Fruit fly (Drosophila melanogaster): Measurements from ENCODE around the gene ctrip.

The ctrip gene

DNA sequence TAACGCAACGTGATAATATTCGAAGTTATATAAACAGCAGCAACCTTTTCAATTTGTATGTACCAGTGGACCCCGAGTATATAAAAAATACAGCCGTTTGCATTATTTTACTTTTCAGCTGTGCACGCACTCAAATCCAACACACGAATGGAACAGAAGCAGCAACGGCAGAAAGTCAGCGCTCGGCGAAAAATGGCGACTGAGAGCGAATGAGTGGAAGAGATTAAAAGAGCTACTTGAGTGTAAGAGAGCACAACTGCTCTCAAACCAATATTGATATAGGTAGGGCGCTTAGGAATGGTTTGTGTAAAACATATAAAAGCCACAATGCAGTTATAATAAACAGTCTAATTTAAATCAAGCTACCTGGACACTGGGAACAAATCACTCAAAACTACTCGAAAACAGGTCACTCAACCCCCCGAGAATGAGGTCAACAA is 5.6 kb downstream of the ctrip start (continued):
- TF ChIP-seq hkb (optimal IDR thresholded peaks at IDR 0.05): no peak
- peak; percentile 80 for TF ChIP-seq hkb (GFP tag; IDR thresholded peaks at IDR 0.05)
- TF ChIP-seq bcd (GFP tag; optimal IDR thresholded peaks at IDR 0.05): peak; percentile 54
- peak; percentile 30 for TF ChIP-seq gcm2 (GFP tag; optimal IDR thresholded peaks at IDR 0.05)
- peak; percentile 49 for TF ChIP-seq grn (GFP tag; optimal IDR thresholded peaks at IDR 0.05)
- peak; percentile 66 for TF ChIP-seq CG3281 (GFP tag; optimal IDR thresholded peaks at IDR 0.05)
- TF ChIP-seq fd96Cb (tag; optimal IDR thresholded peaks at IDR 0.05): no peak
- no peak for TF ChIP-seq fru (optimal IDR thresholded peaks at IDR 0.05)
- TF ChIP-seq lola (GFP tag; optimal IDR thresholded peaks at IDR 0.05): peak in 1 of 3 experiments; percentile 34
- peak; percentile 58 for TF ChIP-seq kah (GFP tag; optimal IDR thresholded peaks at IDR 0.05)
- TF ChIP-seq gce (GFP tag; IDR thresholded peaks at IDR 0.05): no peak
- peak; percentile 63 for TF ChIP-seq CG17385 (GFP tag; optimal IDR thresholded peaks at IDR 0.05)
- TF ChIP-seq CG3995 (GFP tag; optimal IDR thresholded peaks at IDR 0.05): no peak
- TF ChIP-seq Sox102F (GFP tag; optimal IDR thresholded peaks at IDR 0.05): peak; percentile 48
- TF ChIP-seq CG4282 (GFP tag; optimal IDR thresholded peaks at IDR 0.05): peak; percentile 77
- TF ChIP-seq H2.0 (GFP tag; IDR thresholded peaks at IDR 0.05): no peak
- TF ChIP-seq CG11456 (GFP tag; IDR thresholded peaks at IDR 0.05): no peak
- TF ChIP-seq Hmx (GFP tag; optimal IDR thresholded peaks at IDR 0.05): no peak
- peak; percentile 81 for TF ChIP-seq Vsx1 (GFP tag; optimal IDR thresholded peaks at IDR 0.05)
- TF ChIP-seq CG18764 (GFP tag; optimal IDR thresholded peaks at IDR 0.05): peak; percentile 57
- no peak for TF ChIP-seq CG3726 (GFP tag; IDR thresholded peaks at IDR 0.05)
- no peak for TF ChIP-seq pan (optimal IDR thresholded peaks at IDR 0.05)
- TF ChIP-seq pan (GFP tag; optimal IDR thresholded peaks at IDR 0.05 in 1 of 2, IDR thresholded peaks at IDR 0.05 in 1 of 2): peak in 1 of 2 experiments; percentile 38
- TF ChIP-seq Lim3 (GFP tag; IDR thresholded peaks at IDR 0.05): no peak
- TF ChIP-seq toy (GFP tag; IDR thresholded peaks at IDR 0.05): no peak
- no peak for TF ChIP-seq CG15479 (GFP tag; optimal IDR thresholded peaks at IDR 0.05)
- peak; percentile 38; the same call in 1 of the 3 replicates for TF ChIP-seq sr (GFP tag; IDR thresholded peaks at IDR 0.05)
- TF ChIP-seq CG10543 (GFP tag; optimal IDR thresholded peaks at IDR 0.05): peak; percentile 73
- TF ChIP-seq Fer2 (tag; optimal IDR thresholded peaks at IDR 0.05): no peak
- peak; percentile 70 for TF ChIP-seq CG8089 (GFP tag; optimal IDR thresholded peaks at IDR 0.05)
- TF ChIP-seq CG17361 (GFP tag; IDR thresholded peaks at IDR 0.05): 0 out of 3 replicates have a peak, but pooled peaks have one; percentile 27
- peak; percentile 35 for TF ChIP-seq D19A (tag; optimal IDR thresholded peaks at IDR 0.05)
- peak; percentile 6 for TF ChIP-seq tin (GFP tag; optimal IDR thresholded peaks at IDR 0.05)
- TF ChIP-seq CG5953 (GFP tag; IDR thresholded peaks at IDR 0.05): no peak
- TF ChIP-seq chn (GFP tag; optimal IDR thresholded peaks at IDR 0.05): peak; percentile 47
- peak; percentile 15 to 66 for TF ChIP-seq bsh (GFP tag; optimal IDR thresholded peaks at IDR 0.05)
- TF ChIP-seq dmrt11E (tag; optimal IDR thresholded peaks at IDR 0.05): peak; percentile 33
- peak; percentile 80 for TF ChIP-seq otp (GFP tag; IDR thresholded peaks at IDR 0.05)
- TF ChIP-seq CG30403 (GFP tag; optimal IDR thresholded peaks at IDR 0.05): peak; percentile 6
- TF ChIP-seq grau (tag; optimal IDR thresholded peaks at IDR 0.05): peak; percentile 32
- peak; percentile 25 for TF ChIP-seq ash1 (GFP tag; optimal IDR thresholded peaks at IDR 0.05)
- no peak for TF ChIP-seq Gug (GFP tag; IDR thresholded peaks at IDR 0.05)
- TF ChIP-seq CG17829 (tag; optimal IDR thresholded peaks at IDR 0.05): peak; percentile 35
- no peak for TF ChIP-seq CG14860 (GFP tag; IDR thresholded peaks at IDR 0.05; ENCODE audit: partially characterized antibody)
- no peak for TF ChIP-seq ERR (GFP tag; optimal IDR thresholded peaks at IDR 0.05)
- peak; percentile 11 for TF ChIP-seq CG17186 (GFP tag; optimal IDR thresholded peaks at IDR 0.05)
- TF ChIP-seq CG17802 (tag; optimal IDR thresholded peaks at IDR 0.05): no peak
- TF ChIP-seq da (GFP tag; optimal IDR thresholded peaks at IDR 0.05): no peak
- peak; percentile 53 for TF ChIP-seq yki (optimal IDR thresholded peaks at IDR 0.05)
- no peak for TF ChIP-seq Hsf (GFP tag; optimal IDR thresholded peaks at IDR 0.05)
- TF ChIP-seq pnt (GFP tag; optimal IDR thresholded peaks at IDR 0.05): peak; percentile 58
- peak; percentile 89 for TF ChIP-seq MTF-1 (GFP tag; optimal IDR thresholded peaks at IDR 0.05; ENCODE audit: borderline replicate concordance)
